Worm (Caenorhabditis elegans) whole organism, midembryonic: ENCODE results near the gene pxf-1.

Source experiments
- T22C8.4 ChIP-seq: fragments of 200-800 bp; sonication (Bioruptor generic); IDR thresholded peaks from 2 replicates; pipeline ENCODE4 v1.3.6; 2022; ENCODE audit warnings: missing genetic modification characterization, missing compliant biosample characterization
- cog-1 ChIP-seq: sonication (generic microtip); optimal IDR thresholded peaks from 2 replicates; lab custom pipeline; 2016; ENCODE audit warnings: missing genetic modification characterization, missing compliant biosample characterization
- flt-1 ChIP-seq: fragments of 200-800 bp; sonication (Bioruptor generic); IDR thresholded peaks from 2 replicates; pipeline ENCODE4 v1.3.6; 2022; ENCODE audit warnings: missing genetic modification characterization, missing compliant biosample characterization
- klf-2 ChIP-seq: fragments of 200-800 bp; sonication (Bioruptor generic); conservative IDR thresholded peaks from 2 replicates; pipeline ENCODE4 v1.3.6; 2022; ENCODE audit warnings: missing genetic modification reagents, missing genetic modification characterization, missing compliant biosample characterization
- med-1 ChIP-seq: sonication (generic microtip); optimal IDR thresholded peaks from 2 replicates; lab custom pipeline; 2017; ENCODE audit warnings: missing genetic modification characterization, mild to moderate bottlenecking, missing compliant biosample characterization, antibody characterized with exemption, missing genetic modification reagents; ENCODE audit not compliant: insufficient read depth
- ref-1 ChIP-seq: fragments of 200-800 bp; sonication (Bioruptor generic); conservative IDR thresholded peaks from 2 replicates; pipeline ENCODE4 v1.3.6; 2022; ENCODE audit warnings: missing genetic modification reagents, missing genetic modification characterization, missing compliant biosample characterization
- tab-1 ChIP-seq: fragments of 200-800 bp; sonication (Bioruptor generic); IDR thresholded peaks from 2 replicates; pipeline ENCODE4 v1.3.6; 2022; ENCODE audit warnings: missing genetic modification characterization, missing compliant biosample characterization
- ztf-23 ChIP-seq: fragments of 200-800 bp; sonication (Bioruptor generic); IDR thresholded peaks from 2 replicates; pipeline ENCODE4 v1.3.6; 2022; ENCODE audit warnings: missing genetic modification reagents, missing genetic modification characterization, missing compliant biosample characterization
- ztf-29 ChIP-seq: fragments of 200-800 bp; sonication (Bioruptor generic); IDR thresholded peaks from 2 replicates; pipeline ENCODE4 v1.3.6; 2022; ENCODE audit warnings: missing genetic modification reagents, missing genetic modification characterization, missing compliant biosample characterization

pxf-1 gene

ce11 chrIV:10150552-10151004 lies 23.6 kb downstream of the pxf-1 start, which contains the start of gene tsp-12:
Gene tsp-12, minus strand, starts transcription at chrIV:10150602.
- no peak for TF ChIP-seq ref-1 (GFP tag; lab: Robert Waterston, UW)
- TF ChIP-seq ztf-23 (GFP tag; lab: Robert Waterston, UW) = no peak
- TF ChIP-seq med-1 (GFP tag; lab: Kevin White, UChicago) = no peak
- TF ChIP-seq T22C8.4 (GFP tag; lab: Robert Waterston, UW) = no peak
- no peak for TF ChIP-seq cog-1
- no peak for TF ChIP-seq tab-1
- no peak for TF ChIP-seq ztf-29 (GFP tag; lab: Robert Waterston, UW)
- TF ChIP-seq klf-2 (GFP tag; lab: Robert Waterston, UW) = no peak
- TF ChIP-seq flt-1 (GFP tag; lab: Robert Waterston, UW) = no peak

- TF ChIP-seq flt-1 (GFP tag; lab: Robert Waterston, UW) (no peak), ztf-29 (GFP tag; lab: Robert Waterston, UW) (no peak), cog-1 (no peak), med-1 (GFP tag; lab: Kevin White, UChicago) (no peak), klf-2 (GFP tag; lab: Robert Waterston, UW) (no peak), ref-1 (GFP tag; lab: Robert Waterston, UW) (no peak), ztf-23 (GFP tag; lab: Robert Waterston, UW) (no peak), T22C8.4 (GFP tag; lab: Robert Waterston, UW) (no peak), tab-1 (no peak)
Measured at ce11 chrIV:10148938-10149337, 25.2 kb downstream of the pxf-1 start, which contains the start of gene pigs-1. Gene pigs-1, minus strand, starts transcription at chrIV:10149038.

- TF ChIP-seq flt-1 (GFP tag; lab: Robert Waterston, UW) = no peak
- TF ChIP-seq cog-1 = no peak
- TF ChIP-seq tab-1 = no peak
- no peak for TF ChIP-seq med-1 (GFP tag; lab: Kevin White, UChicago)
- TF ChIP-seq ref-1 (GFP tag; lab: Robert Waterston, UW) = no peak
- no peak for TF ChIP-seq ztf-23 (GFP tag; lab: Robert Waterston, UW)
- no peak for TF ChIP-seq T22C8.4 (GFP tag; lab: Robert Waterston, UW)
- no peak for TF ChIP-seq ztf-29 (GFP tag; lab: Robert Waterston, UW)
- no peak for TF ChIP-seq klf-2 (GFP tag; lab: Robert Waterston, UW)
Measured at ce11 chrIV:10146885-10147284, 27.3 kb downstream of the pxf-1 start, which contains the start of gene T14G10.8. Gene T14G10.8, minus strand, starts transcription at chrIV:10146985.

- TF ChIP-seq tab-1 (no peak), klf-2 (GFP tag; lab: Robert Waterston, UW) (no peak), T22C8.4 (GFP tag; lab: Robert Waterston, UW) (no peak), cog-1 (no peak), flt-1 (GFP tag; lab: Robert Waterston, UW) (no peak), ztf-23 (GFP tag; lab: Robert Waterston, UW) (no peak), med-1 (GFP tag; lab: Kevin White, UChicago) (no peak), ztf-29 (GFP tag; lab: Robert Waterston, UW) (no peak), ref-1 (GFP tag; lab: Robert Waterston, UW) (no peak)
Measured at ce11 chrIV:10144909-10145308, 29.2 kb downstream of the pxf-1 start.

ce11 chrIV:10144487-10144886 lies 29.7 kb downstream of the pxf-1 start:
- no peak for TF ChIP-seq ref-1 (GFP tag; lab: Robert Waterston, UW)
- no peak for TF ChIP-seq tab-1
- no peak for TF ChIP-seq ztf-23 (GFP tag; lab: Robert Waterston, UW)
- TF ChIP-seq ztf-29 (GFP tag; lab: Robert Waterston, UW) = no peak
- no peak for TF ChIP-seq flt-1 (GFP tag; lab: Robert Waterston, UW)
- no peak for TF ChIP-seq cog-1
- no peak for TF ChIP-seq T22C8.4 (GFP tag; lab: Robert Waterston, UW)
- no peak for TF ChIP-seq med-1 (GFP tag; lab: Kevin White, UChicago)
- no peak for TF ChIP-seq klf-2 (GFP tag; lab: Robert Waterston, UW)

ce11 chrIV:10143640-10144039 lies 30.5 kb downstream of the pxf-1 start, which contains the start of gene msp-38:
Gene msp-38, minus strand, starts transcription at chrIV:10143740.
- TF ChIP-seq ztf-23 (GFP tag; lab: Robert Waterston, UW) (no peak), klf-2 (GFP tag; lab: Robert Waterston, UW) (no peak), ztf-29 (GFP tag; lab: Robert Waterston, UW) (no peak), tab-1 (no peak), T22C8.4 (GFP tag; lab: Robert Waterston, UW) (no peak), ref-1 (GFP tag; lab: Robert Waterston, UW) (no peak), med-1 (GFP tag; lab: Kevin White, UChicago) (no peak), flt-1 (GFP tag; lab: Robert Waterston, UW) (no peak), cog-1 (no peak)

- TF ChIP-seq ztf-23 (GFP tag; lab: Robert Waterston, UW) (no peak), tab-1 (no peak), flt-1 (GFP tag; lab: Robert Waterston, UW) (no peak), med-1 (GFP tag; lab: Kevin White, UChicago) (no peak), T22C8.4 (GFP tag; lab: Robert Waterston, UW) (no peak), cog-1 (no peak), klf-2 (GFP tag; lab: Robert Waterston, UW) (no peak), ref-1 (GFP tag; lab: Robert Waterston, UW) (no peak), ztf-29 (GFP tag; lab: Robert Waterston, UW) (no peak)
Measured at ce11 chrIV:10141930-10142505, 32.1 kb downstream of the pxf-1 start, which contains the start of the genes gst-2, gst-4 and dhs-12. Gene gst-2, minus strand, starts transcription at chrIV:10142061. Gene gst-4, plus strand, starts transcription at chrIV:10142225. Gene dhs-12, plus strand, starts transcription at chrIV:10142455.

ce11 chrIV:10140143-10140542 lies 34.0 kb downstream of the pxf-1 start, which contains the start of gene gst-3:
Gene gst-3, minus strand, starts transcription at chrIV:10140243.
- no peak for TF ChIP-seq T22C8.4 (GFP tag; lab: Robert Waterston, UW)
- no peak for TF ChIP-seq med-1 (GFP tag; lab: Kevin White, UChicago)
- no peak for TF ChIP-seq cog-1
- no peak for TF ChIP-seq tab-1
- TF ChIP-seq flt-1 (GFP tag; lab: Robert Waterston, UW) = no peak
- no peak for TF ChIP-seq klf-2 (GFP tag; lab: Robert Waterston, UW)
- no peak for TF ChIP-seq ref-1 (GFP tag; lab: Robert Waterston, UW)
